Worm (Caenorhabditis elegans) whole organism, L1 larva: Measurements from ENCODE around the gene F39F10.4.

Experiments used
- grh-1 ChIP-seq: fragments of 200-800 bp; sonication (Bioruptor generic); IDR thresholded peaks from 2 replicates; pipeline ENCODE4 v1.3.6; 2022; ENCODE audit warnings: missing genetic modification reagents, missing genetic modification characterization, missing compliant biosample characterization
- lin-15B ChIP-seq: fragments of 150-350 bp; sonication (generic microtip); optimal IDR thresholded peaks from 3 replicates; lab custom pipeline; 2014; ENCODE audit warnings: missing biosample characterization, missing genetic modification characterization
- nhr-71 ChIP-seq: sonication (generic microtip); optimal IDR thresholded peaks from 2 replicates; lab custom pipeline; 2016; ENCODE audit warnings: mild to moderate bottlenecking, missing genetic modification characterization, moderate library complexity, missing compliant biosample characterization
- pqm-1 ChIP-seq: sonication (generic microtip); optimal IDR thresholded peaks from 3 replicates; lab custom pipeline; 2017; ENCODE audit warnings: missing biosample characterization, missing genetic modification characterization
- unc-130 ChIP-seq: fragments of 150-350 bp; optimal IDR thresholded peaks from 2 replicates; lab custom pipeline; 2017; ENCODE audit warnings: missing biosample characterization, missing genetic modification characterization, inconsistent platforms

- no peak for TF ChIP-seq nhr-71
- no peak for TF ChIP-seq pqm-1 (tag; lab: Kevin White, UChicago)
- no peak for TF ChIP-seq grh-1 (GFP tag; lab: Robert Waterston, UW)
- no peak for TF ChIP-seq unc-130 (tag; lab: Kevin White, UChicago)
- no peak for TF ChIP-seq lin-15B (tag; lab: Kevin White, UChicago)
Observed at ce11 chrX:16893767-16894166, 9.8 kb downstream of the F39F10.4 start.
